Fruit fly (Drosophila melanogaster): ENCODE data around the gene aust.

Gene aust

dm6 chr2L:9224364-9225019 is 26.4 kb downstream of the aust start:
- TF ChIP-seq gsb (GFP tag; IDR thresholded peaks at IDR 0.05) (peak; percentile 43; the same call in 1 of the 2 replicates), Hr51 (GFP tag; optimal IDR thresholded peaks at IDR 0.05) (peak in 1 of 2 experiments; percentile 46), sr (GFP tag; IDR thresholded peaks at IDR 0.05) (peak; percentile 50; the same call in 1 of the 3 replicates), crol (GFP tag; IDR thresholded peaks at IDR 0.05) (peak; percentile 74), Hmr (GFP tag; optimal IDR thresholded peaks at IDR 0.05) (peak; percentile 29), Dad (GFP tag; optimal IDR thresholded peaks at IDR 0.05) (no peak), trem (tag; optimal IDR thresholded peaks at IDR 0.05) (no peak), CG16813 (GFP tag; IDR thresholded peaks at IDR 0.05; ENCODE audit: partially characterized antibody) (no peak), CG30020 (tag; optimal IDR thresholded peaks at IDR 0.05) (no peak), CG17359 (tag; optimal IDR thresholded peaks at IDR 0.05) (no peak), CG4617 (GFP tag; optimal IDR thresholded peaks at IDR 0.05; ENCODE audit: borderline replicate concordance) (no peak), Adf1 (GFP tag; IDR thresholded peaks at IDR 0.05) (peak; percentile 43; the same call in 1 of the 2 replicates), CG32772 (GFP tag; IDR thresholded peaks at IDR 0.05) (peak; percentile 72), CG12155 (GFP tag; optimal IDR thresholded peaks at IDR 0.05) (peak; percentile 4), Ptx1 (GFP tag; IDR thresholded peaks at IDR 0.05) (peak; percentile 81), CG11560 (tag; IDR thresholded peaks at IDR 0.05) (no peak), CG7963 (GFP tag; IDR thresholded peaks at IDR 0.05; ENCODE audit: partially characterized antibody) (no peak), CG3407 (GFP tag; optimal IDR thresholded peaks at IDR 0.05) (no peak), CG8388 (GFP tag; optimal IDR thresholded peaks at IDR 0.05) (no peak), CG13123 (GFP tag; optimal IDR thresholded peaks at IDR 0.05) (no peak), odd (GFP tag; optimal IDR thresholded peaks at IDR 0.05) (no peak), CG10565 (GFP tag; optimal IDR thresholded peaks at IDR 0.05) (no peak), onecut (GFP tag; IDR thresholded peaks at IDR 0.05) (peak; percentile 36; the same call in 1 of the 2 replicates), CG1233 (GFP tag; optimal IDR thresholded peaks at IDR 0.05) (no peak), CG31224 (GFP tag; IDR thresholded peaks at IDR 0.05) (peak; percentile 29; the same call in 1 of the 2 replicates), CG2116 (GFP tag; optimal IDR thresholded peaks at IDR 0.05) (no peak), stc (GFP tag; IDR thresholded peaks at IDR 0.05) (peak; percentile 79), ci (GFP tag; IDR thresholded peaks at IDR 0.05) (peak; percentile 84), gsb-n (tag; optimal IDR thresholded peaks at IDR 0.05) (no peak), pzg (GFP tag; optimal IDR thresholded peaks at IDR 0.05) (no peak), slbo (GFP tag; IDR thresholded peaks at IDR 0.05) (peak; percentile 79), CG10209 (GFP tag; optimal IDR thresholded peaks at IDR 0.05) (peak; percentile 56), CG6689 (GFP tag; IDR thresholded peaks at IDR 0.05) (peak; percentile 75), CG3838 (GFP tag; optimal IDR thresholded peaks at IDR 0.05) (no peak), croc (GFP tag; conservative IDR thresholded peaks at IDR 0.05) (no peak; the same call in 2 of the 3 replicates), B-H1 (GFP tag; IDR thresholded peaks at IDR 0.05) (peak; percentile 62), CG2199 (GFP tag; IDR thresholded peaks at IDR 0.05) (peak; percentile 71; the same call in 1 of the 3 replicates), Atf3 (GFP tag; optimal IDR thresholded peaks at IDR 0.05) (peak; percentile 17), CG3726 (GFP tag; IDR thresholded peaks at IDR 0.05) (0 out of 3 replicates have a peak, but pooled peaks have one; percentile 43), CG10267 (tag; optimal IDR thresholded peaks at IDR 0.05) (no peak), her (GFP tag; optimal IDR thresholded peaks at IDR 0.05) (no peak), Opbp (GFP tag; IDR thresholded peaks at IDR 0.05; ENCODE audit: partially characterized antibody) (no peak), wek (GFP tag; optimal IDR thresholded peaks at IDR 0.05) (no peak), E2f1 (GFP tag; IDR thresholded peaks at IDR 0.05) (peak; percentile 77), amos (GFP tag; IDR thresholded peaks at IDR 0.05; ENCODE audit: partially characterized antibody) (no peak), Lhr (GFP tag; optimal IDR thresholded peaks at IDR 0.05) (no peak), cg (GFP tag; optimal IDR thresholded peaks at IDR 0.05) (peak; percentile 10), mam (GFP tag; optimal IDR thresholded peaks at IDR 0.05) (peak; percentile 23), fd64A (GFP tag; optimal IDR thresholded peaks at IDR 0.05) (no peak)

Measured in whole organism, embryonic.